Fruit fly (Drosophila melanogaster) Kc167 (cell line): ENCODE results near the gene CG6163.

Experiments used
- Myc ChIP-seq: fragments of >200 bp; optimal IDR thresholded peaks from 2 replicates; lab custom pipeline; 2017; ENCODE audit warnings: missing external identifiers
- insv ChIP-seq: fragments of >200 bp; optimal IDR thresholded peaks from 3 replicates; lab custom pipeline; 2018; ENCODE audit warnings: missing external identifiers
- psq ChIP-seq: fragments of >200 bp; optimal IDR thresholded peaks from 2 replicates; lab custom pipeline; 2017; ENCODE audit warnings: missing external identifiers
- ttk ChIP-seq: sonication (Bioruptor generic); optimal IDR thresholded peaks from 2 replicates; lab custom pipeline; 2017; ENCODE audit warnings: missing external identifiers

dm6 chr3L:11333986-11334385 lies 30.7 kb downstream of the CG6163 start:
- TF ChIP-seq ttk (lab: Kevin White, UChicago) (no peak), psq (lab: Kevin White, UChicago) (no peak), Myc (lab: Kevin White, UChicago) (no peak), insv (lab: Kevin White, UChicago) (no peak)
